Fruit fly (Drosophila melanogaster): Measurements from ENCODE around the gene Gas41.

DNA sequence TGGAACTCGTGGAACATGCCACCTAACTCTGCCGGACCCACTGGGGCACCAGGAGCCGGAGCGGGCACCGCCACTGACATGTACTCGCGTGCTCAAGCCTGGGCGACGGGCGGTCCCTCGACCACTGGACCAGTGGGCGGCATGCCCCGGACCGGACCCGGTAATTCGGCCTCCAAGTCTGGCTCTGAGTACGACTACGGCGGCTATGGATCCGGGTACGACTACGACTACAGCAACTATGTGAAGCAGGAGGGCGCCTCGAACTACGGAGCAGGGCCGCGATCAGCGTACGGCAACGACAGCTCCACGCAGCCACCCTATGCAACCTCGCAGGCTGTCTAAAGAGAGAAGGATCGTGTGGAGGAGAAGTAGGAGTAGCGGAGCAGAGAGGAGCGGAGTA, 24.9 kb downstream of the Gas41 start:
- no peak for TF ChIP-seq toe (GFP tag; optimal IDR thresholded peaks at IDR 0.05)
- TF ChIP-seq kay (GFP tag; ENCODE audit: borderline replicate concordance): no peak
- TF ChIP-seq CG12768 (GFP tag; optimal IDR thresholded peaks at IDR 0.05): no peak
- TF ChIP-seq cic (GFP tag; optimal IDR thresholded peaks at IDR 0.05): no peak
- TF ChIP-seq Crg-1 (GFP tag; optimal IDR thresholded peaks at IDR 0.05): no peak
- TF ChIP-seq cnc (optimal IDR thresholded peaks at IDR 0.05): no peak
- no peak for TF ChIP-seq CG5204 (GFP tag; optimal IDR thresholded peaks at IDR 0.05)
- no peak for TF ChIP-seq ovo (GFP tag; optimal IDR thresholded peaks at IDR 0.05)
